1 fruit fly cellular context compared by ENCODE assay signal in the genomic region with DNA sequence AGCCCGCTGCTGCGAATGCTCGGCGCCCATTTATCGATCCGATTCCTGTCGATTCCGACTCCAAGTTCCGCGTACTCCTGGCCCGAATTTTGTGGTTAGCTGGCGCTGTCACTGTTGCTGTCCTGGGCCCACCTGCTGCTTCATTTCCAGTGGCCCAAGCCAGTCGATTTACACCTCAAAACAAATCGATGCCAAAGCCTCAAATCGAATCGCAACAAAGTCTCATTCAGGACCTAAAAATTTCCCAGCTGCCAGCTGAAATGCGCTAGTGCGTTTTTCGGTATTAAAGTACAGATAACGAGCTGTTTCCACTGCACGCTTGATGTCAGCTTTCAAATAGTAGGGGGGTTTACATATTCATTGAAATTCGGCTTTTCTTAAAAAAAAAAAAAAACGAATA.
TF ChIP-seq lines count a peak whose summit lies in the region.

TSS of gene BORCS5 (minus strand) at position 263 of the 400 bp plus-strand sequence.

TF ChIP-seq in whole organism, embryonic, 481 proteins besides CTCF, POLR2A, EP300 and RAD21 (continued from another document):
- TF ChIP-seq CG1832 (GFP tag; optimal IDR thresholded peaks at IDR 0.05; lab: Kevin White, UChicago) (no peak), CG6254 (GFP tag; optimal IDR thresholded peaks at IDR 0.05; lab: Kevin White, UChicago) (no peak), Ets97D (GFP tag; optimal IDR thresholded peaks at IDR 0.05; lab: Kevin White, UChicago) (peak; percentile 32), cad (GFP tag; optimal IDR thresholded peaks at IDR 0.05; lab: Kevin White, UChicago) (no peak), pnt (GFP tag; optimal IDR thresholded peaks at IDR 0.05; lab: Kevin White, UChicago) (no peak), CG10959 (GFP tag; IDR thresholded peaks at IDR 0.05; lab: Robert Waterston, UW) (no peak), CG7556 (GFP tag; optimal IDR thresholded peaks at IDR 0.05; lab: Kevin White, UChicago) (no peak), CG14710 (tag; optimal IDR thresholded peaks at IDR 0.05; lab: Kevin White, UChicago) (peak; percentile 30), chinmo (GFP tag; IDR thresholded peaks at IDR 0.05; lab: Robert Waterston, UW; ENCODE audit: partially characterized antibody) (0 out of 4 replicates have a peak, but pooled peaks have one; percentile 15), MESR4 (GFP tag; optimal IDR thresholded peaks at IDR 0.05; lab: Kevin White, UChicago) (peak; percentile 71), CG1603 (tag; optimal IDR thresholded peaks at IDR 0.05; lab: Kevin White, UChicago) (no peak), CG4328 (GFP tag; optimal IDR thresholded peaks at IDR 0.05; lab: Kevin White, UChicago) (no peak), vfl (GFP tag; optimal IDR thresholded peaks at IDR 0.05; lab: Kevin White, UChicago) (no peak), HmgD (GFP tag; optimal IDR thresholded peaks at IDR 0.05; lab: Kevin White, UChicago) (no peak), tio (GFP tag; optimal IDR thresholded peaks at IDR 0.05; lab: Kevin White, UChicago) (no peak), ewg (GFP tag; optimal IDR thresholded peaks at IDR 0.05; lab: Kevin White, UChicago) (no peak), CG30020 (tag; optimal IDR thresholded peaks at IDR 0.05; lab: Kevin White, UChicago) (peak; percentile 78), lola (GFP tag; optimal IDR thresholded peaks at IDR 0.05; lab: Kevin White, UChicago) (peak in 1 of 3 experiments; percentile 81), oc (tag; optimal IDR thresholded peaks at IDR 0.05; lab: Kevin White, UChicago) (no peak), Sry-δ (GFP tag; optimal IDR thresholded peaks at IDR 0.05; lab: Kevin White, UChicago) (peak; percentile 43), CG14667 (GFP tag; IDR thresholded peaks at IDR 0.05; lab: Robert Waterston, UW) (no peak), CG13123 (GFP tag; optimal IDR thresholded peaks at IDR 0.05; lab: Kevin White, UChicago) (no peak), abd-A (tag; optimal IDR thresholded peaks at IDR 0.05; lab: Kevin White, UChicago) (no peak), CG15514 (GFP tag; optimal IDR thresholded peaks at IDR 0.05; lab: Kevin White, UChicago) (no peak), disco-r (GFP tag; optimal IDR thresholded peaks at IDR 0.05; lab: Kevin White, UChicago) (no peak), Dbx (GFP tag; IDR thresholded peaks at IDR 0.05; lab: Robert Waterston, UW) (no peak), Tbp (GFP tag; optimal IDR thresholded peaks at IDR 0.05; lab: Kevin White, UChicago) (no peak), CG10321 (GFP tag; IDR thresholded peaks at IDR 0.05; lab: Robert Waterston, UW) (no peak), fd102C (GFP tag; optimal IDR thresholded peaks at IDR 0.05; lab: Kevin White, UChicago) (no peak), otp (GFP tag; IDR thresholded peaks at IDR 0.05; lab: Robert Waterston, UW) (no peak), bsh (GFP tag; optimal IDR thresholded peaks at IDR 0.05; lab: Kevin White, UChicago) (peak in 1 of 2 experiments; percentile 8), CG3065 (GFP tag; optimal IDR thresholded peaks at IDR 0.05; lab: Kevin White, UChicago) (no peak), CG9797 (GFP tag; optimal IDR thresholded peaks at IDR 0.05; lab: Kevin White, UChicago) (peak; percentile 15), bcd (GFP tag; optimal IDR thresholded peaks at IDR 0.05; lab: Kevin White, UChicago) (no peak), usp (GFP tag; optimal IDR thresholded peaks at IDR 0.05; lab: Kevin White, UChicago) (no peak), Dad (GFP tag; optimal IDR thresholded peaks at IDR 0.05; lab: Kevin White, UChicago) (no peak), seq (GFP tag; IDR thresholded peaks at IDR 0.05; lab: Robert Waterston, UW) (no peak), ind (GFP tag; optimal IDR thresholded peaks at IDR 0.05; lab: Kevin White, UChicago) (no peak), bbx (GFP tag; IDR thresholded peaks at IDR 0.05; lab: Robert Waterston, UW; ENCODE audit: partially characterized antibody) (no peak), CG7745 (tag; optimal IDR thresholded peaks at IDR 0.05; lab: Kevin White, UChicago) (no peak), Rx (GFP tag; IDR thresholded peaks at IDR 0.05; lab: Robert Waterston, UW) (no peak), CG8388 (GFP tag; optimal IDR thresholded peaks at IDR 0.05; lab: Kevin White, UChicago) (no peak), salm (tag; optimal IDR thresholded peaks at IDR 0.05; lab: Kevin White, UChicago) (no peak), CG11456 (GFP tag; IDR thresholded peaks at IDR 0.05; lab: Robert Waterston, UW) (no peak), CG17186 (GFP tag; optimal IDR thresholded peaks at IDR 0.05; lab: Kevin White, UChicago) (no peak), CG7963 (GFP tag; IDR thresholded peaks at IDR 0.05; lab: Robert Waterston, UW; ENCODE audit: partially characterized antibody) (no peak), CG9727 (GFP tag; optimal IDR thresholded peaks at IDR 0.05; lab: Kevin White, UChicago) (no peak), CG18476 (GFP tag; optimal IDR thresholded peaks at IDR 0.05; lab: Kevin White, UChicago) (no peak), CG8359 (GFP tag; optimal IDR thresholded peaks at IDR 0.05; lab: Kevin White, UChicago; ENCODE audit: borderline replicate concordance) (no peak), Ptx1 (GFP tag; IDR thresholded peaks at IDR 0.05; lab: Robert Waterston, UW) (0 out of 2 replicates have a peak, but pooled peaks have one; percentile 13), gsb-n (tag; optimal IDR thresholded peaks at IDR 0.05; lab: Kevin White, UChicago) (no peak), Optix (GFP tag; IDR thresholded peaks at IDR 0.05; lab: Robert Waterston, UW) (no peak), CG12391 (tag; optimal IDR thresholded peaks at IDR 0.05; lab: Kevin White, UChicago) (no peak), CG3726 (GFP tag; IDR thresholded peaks at IDR 0.05; lab: Robert Waterston, UW) (no peak), CG4617 (GFP tag; optimal IDR thresholded peaks at IDR 0.05; lab: Kevin White, UChicago; ENCODE audit: borderline replicate concordance) (peak; percentile 42), Rfx (GFP tag; IDR thresholded peaks at IDR 0.05; lab: Robert Waterston, UW) (0 out of 2 replicates have a peak, but pooled peaks have one; percentile 11), dimm (GFP tag; IDR thresholded peaks at IDR 0.05; lab: Robert Waterston, UW) (no peak), gem (tag; optimal IDR thresholded peaks at IDR 0.05; lab: Kevin White, UChicago) (no peak), eve (GFP tag; optimal IDR thresholded peaks at IDR 0.05; lab: Kevin White, UChicago) (no peak), CG18764 (GFP tag; optimal IDR thresholded peaks at IDR 0.05; lab: Kevin White, UChicago) (no peak), emc (GFP tag; optimal IDR thresholded peaks at IDR 0.05; lab: Kevin White, UChicago) (no peak), Sox102F (GFP tag; optimal IDR thresholded peaks at IDR 0.05; lab: Kevin White, UChicago) (no peak), Antp (GFP tag; optimal IDR thresholded peaks at IDR 0.05; lab: Kevin White, UChicago) (no peak), CG3995 (GFP tag; optimal IDR thresholded peaks at IDR 0.05; lab: Kevin White, UChicago) (no peak), CG32767 (GFP tag; IDR thresholded peaks at IDR 0.05; lab: Robert Waterston, UW) (no peak), fd3F (GFP tag; optimal IDR thresholded peaks at IDR 0.05; lab: Kevin White, UChicago) (no peak), CG12769 (tag; optimal IDR thresholded peaks at IDR 0.05; lab: Kevin White, UChicago) (no peak), psq (GFP tag; optimal IDR thresholded peaks at IDR 0.05; lab: Kevin White, UChicago) (no peak), CG18599 (GFP tag; optimal IDR thresholded peaks at IDR 0.05; lab: Kevin White, UChicago) (no peak), yki (optimal IDR thresholded peaks at IDR 0.05; lab: Kevin White, UChicago) (no peak), lbe (GFP tag; optimal IDR thresholded peaks at IDR 0.05; lab: Kevin White, UChicago) (no peak), CG9817 (tag; optimal IDR thresholded peaks at IDR 0.05; lab: Kevin White, UChicago) (no peak), CG1647 (GFP tag; optimal IDR thresholded peaks at IDR 0.05; lab: Kevin White, UChicago) (no peak), fd64A (GFP tag; optimal IDR thresholded peaks at IDR 0.05; lab: Kevin White, UChicago) (no peak), Meics (GFP tag; optimal IDR thresholded peaks at IDR 0.05; lab: Kevin White, UChicago) (no peak), Taf1 (GFP tag; IDR thresholded peaks at IDR 0.05; lab: Robert Waterston, UW) (no peak), PHDP (tag; optimal IDR thresholded peaks at IDR 0.05; lab: Kevin White, UChicago) (no peak), danr (GFP tag; IDR thresholded peaks at IDR 0.05; lab: Robert Waterston, UW) (no peak), CG3838 (GFP tag; optimal IDR thresholded peaks at IDR 0.05; lab: Kevin White, UChicago) (no peak), dm (GFP tag; optimal IDR thresholded peaks at IDR 0.05; lab: Kevin White, UChicago) (no peak), ac (GFP tag; optimal IDR thresholded peaks at IDR 0.05; lab: Kevin White, UChicago) (no peak), CG14014 (GFP tag; IDR thresholded peaks at IDR 0.05; lab: Robert Waterston, UW) (no peak), MBD-R2 (GFP tag; IDR thresholded peaks at IDR 0.05; lab: Robert Waterston, UW) (peak; percentile 72), cas (GFP tag; IDR thresholded peaks at IDR 0.05; lab: Robert Waterston, UW) (no peak), NfI (GFP tag; optimal IDR thresholded peaks at IDR 0.05; lab: Kevin White, UChicago) (no peak), CG10979 (tag; optimal IDR thresholded peaks at IDR 0.05; lab: Kevin White, UChicago) (no peak), sc (optimal IDR thresholded peaks at IDR 0.05; lab: Kevin White, UChicago) (no peak), sc (GFP tag; optimal IDR thresholded peaks at IDR 0.05; lab: Kevin White, UChicago) (no peak), gt (GFP tag; IDR thresholded peaks at IDR 0.05; lab: Robert Waterston, UW) (no peak), CG34224 (GFP tag; IDR thresholded peaks at IDR 0.05; lab: Robert Waterston, UW; ENCODE audit: partially characterized antibody) (no peak), CG1233 (GFP tag; optimal IDR thresholded peaks at IDR 0.05; lab: Kevin White, UChicago) (no peak), CG15696 (tag; optimal IDR thresholded peaks at IDR 0.05; lab: Kevin White, UChicago) (no peak), grn (GFP tag; optimal IDR thresholded peaks at IDR 0.05; lab: Kevin White, UChicago) (no peak), CG6654 (GFP tag; optimal IDR thresholded peaks at IDR 0.05; lab: Kevin White, UChicago) (no peak), dan (GFP tag; IDR thresholded peaks at IDR 0.05; lab: Robert Waterston, UW) (no peak), pan (optimal IDR thresholded peaks at IDR 0.05; lab: Kevin White, UChicago) (no peak), pan (GFP tag; optimal IDR thresholded peaks at IDR 0.05 in 1 of 2, IDR thresholded peaks at IDR 0.05 in 1 of 2) (peak in 1 of 2 experiments; percentile 7), vnd (GFP tag; IDR thresholded peaks at IDR 0.05; lab: Robert Waterston, UW; ENCODE audit: partially characterized antibody) (no peak), Lhr (GFP tag; optimal IDR thresholded peaks at IDR 0.05; lab: Kevin White, UChicago) (peak; percentile 21), HHEX (GFP tag; optimal IDR thresholded peaks at IDR 0.05; lab: Kevin White, UChicago) (no peak), sqz (GFP tag; optimal IDR thresholded peaks at IDR 0.05; lab: Kevin White, UChicago) (no peak), CG12155 (GFP tag; optimal IDR thresholded peaks at IDR 0.05; lab: Kevin White, UChicago) (no peak), CG9215 (GFP tag; IDR thresholded peaks at IDR 0.05; lab: Robert Waterston, UW) (no peak), wek (GFP tag; optimal IDR thresholded peaks at IDR 0.05; lab: Kevin White, UChicago) (peak; percentile 80), nmo (GFP tag; optimal IDR thresholded peaks at IDR 0.05; lab: Kevin White, UChicago) (peak; percentile 25), CG15479 (GFP tag; optimal IDR thresholded peaks at IDR 0.05; lab: Kevin White, UChicago) (no peak), Max (GFP tag; optimal IDR thresholded peaks at IDR 0.05; lab: Kevin White, UChicago) (no peak), CG12659 (GFP tag; optimal IDR thresholded peaks at IDR 0.05; lab: Kevin White, UChicago) (peak; percentile 30), unpg (GFP tag; optimal IDR thresholded peaks at IDR 0.05; lab: Kevin White, UChicago) (no peak), CG17328 (GFP tag; IDR thresholded peaks at IDR 0.05; lab: Robert Waterston, UW) (no peak), CG43689 (GFP tag; IDR thresholded peaks at IDR 0.05; lab: Robert Waterston, UW) (no peak), schlank (tag; optimal IDR thresholded peaks at IDR 0.05; lab: Kevin White, UChicago) (no peak), bab2 (GFP tag; optimal IDR thresholded peaks at IDR 0.05; lab: Kevin White, UChicago) (no peak), CG3163 (GFP tag; optimal IDR thresholded peaks at IDR 0.05; lab: Kevin White, UChicago) (no peak), row (GFP tag; IDR thresholded peaks at IDR 0.05; lab: Robert Waterston, UW) (peak; percentile 72), phol (tag; optimal IDR thresholded peaks at IDR 0.05; lab: Kevin White, UChicago) (peak; percentile 30), ssp (GFP tag; IDR thresholded peaks at IDR 0.05; lab: Robert Waterston, UW) (peak; percentile 96), D19B (GFP tag; optimal IDR thresholded peaks at IDR 0.05; lab: Kevin White, UChicago) (no peak), CG5180 (GFP tag; optimal IDR thresholded peaks at IDR 0.05; lab: Kevin White, UChicago) (no peak), CG7357 (GFP tag; IDR thresholded peaks at IDR 0.05; lab: Robert Waterston, UW) (peak; percentile 90), p53 (GFP tag; optimal IDR thresholded peaks at IDR 0.05; lab: Kevin White, UChicago) (no peak), Ravus (GFP tag; IDR thresholded peaks at IDR 0.05; lab: Robert Waterston, UW) (no peak), Mad (GFP tag; optimal IDR thresholded peaks at IDR 0.05; lab: Kevin White, UChicago) (no peak)
TF ChIP-seq in whole organism, embryonic: peak in this region for 45.
